Worm (Caenorhabditis elegans) whole organism, late embryonic: ENCODE results near the gene C34C6.10.

Source experiments
- ceh-2 ChIP-seq: sonication (generic microtip); optimal IDR thresholded peaks from 2 replicates; lab custom pipeline; 2016; ENCODE audit warnings: missing genotype, missing genetic modification characterization, missing compliant biosample characterization
- elt-4 ChIP-seq: sonication (generic microtip); optimal IDR thresholded peaks from 2 replicates; lab custom pipeline; 2016; ENCODE audit warnings: missing genetic modification characterization, missing compliant biosample characterization
- odd-2 ChIP-seq: sonication (generic microtip); optimal IDR thresholded peaks from 2 replicates; lab custom pipeline; 2017; ENCODE audit warnings: antibody characterized with exemption, mild to moderate bottlenecking, missing genetic modification characterization, missing compliant biosample characterization
- sox-4 ChIP-seq: sonication (generic microtip); optimal IDR thresholded peaks from 2 replicates; lab custom pipeline; 2017; ENCODE audit warnings: mild to moderate bottlenecking, missing genetic modification characterization, inconsistent platforms, missing compliant biosample characterization
- zip-5 ChIP-seq: sonication (generic microtip); optimal IDR thresholded peaks from 2 replicates; lab custom pipeline; 2016; ENCODE audit warnings: missing genetic modification characterization, missing compliant biosample characterization

DNA sequence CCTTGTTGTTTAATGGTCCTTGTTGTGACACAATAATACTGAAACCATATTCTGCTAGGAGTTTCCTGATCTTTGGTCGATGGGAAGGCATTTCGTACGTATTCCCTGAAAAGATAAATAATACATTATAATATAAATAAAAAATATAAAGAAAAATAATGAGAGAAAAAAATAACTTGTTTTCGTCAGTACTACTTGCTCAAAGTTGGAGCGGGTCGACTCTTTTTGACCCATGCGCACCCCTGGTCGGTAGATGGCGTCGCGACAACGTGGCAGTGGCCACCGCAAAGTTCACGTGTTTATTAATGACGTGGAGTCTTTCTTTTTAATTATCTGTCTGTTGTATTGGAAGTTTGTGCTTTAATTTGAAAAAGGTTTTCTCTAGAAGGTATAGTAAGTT lies at the start of gene C34C6.10:
- TF ChIP-seq ceh-2 (tag; lab: Kevin White, UChicago) = no peak
- TF ChIP-seq zip-5 = no peak
- no peak for TF ChIP-seq odd-2
- no peak for TF ChIP-seq elt-4
- no peak for TF ChIP-seq sox-4 (tag; lab: Kevin White, UChicago)
